Worm (Caenorhabditis elegans): Measurements from ENCODE around the gene memi-1.
A peak's percentile ranks its signal among the peaks of the same experiment; 100 is the strongest.
"Not testable (repeated sequence)": the region's sequence is repeated elsewhere in the genome, so short reads cannot be mapped to it uniquely, and the experiment has no call there.

memi-1 gene

DNA sequence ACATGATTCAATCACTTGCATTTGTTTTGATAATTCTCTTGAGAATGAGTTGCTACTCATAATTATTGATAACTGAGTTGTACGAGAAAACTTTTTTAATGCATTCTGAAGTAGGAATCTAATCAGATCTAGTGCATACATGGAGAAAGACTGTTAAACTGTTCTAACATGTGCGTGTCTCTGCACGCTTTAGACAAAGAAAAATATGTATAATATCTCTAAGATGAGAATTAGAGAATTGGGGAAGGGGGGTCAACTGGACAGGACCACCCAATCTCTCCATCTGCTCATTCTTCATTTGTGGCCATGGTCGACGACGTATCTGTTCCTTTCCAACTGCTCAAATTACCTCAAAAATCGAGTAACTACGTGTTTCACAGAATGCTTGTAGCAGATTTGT is 23.0 kb downstream of the memi-1 start, which contains the start of gene fbxb-78:
TSS of gene fbxb-78 (plus strand) at position 301 of the 400 bp plus-strand sequence.
- no peak for TF ChIP-seq him-1 (tag; optimal IDR thresholded peaks at IDR 0.05)
- no peak for TF ChIP-seq W03F9.2 (tag; optimal IDR thresholded peaks at IDR 0.05)
- TF ChIP-seq dao-5 (tag; optimal IDR thresholded peaks at IDR 0.05) = no peak

DNA sequence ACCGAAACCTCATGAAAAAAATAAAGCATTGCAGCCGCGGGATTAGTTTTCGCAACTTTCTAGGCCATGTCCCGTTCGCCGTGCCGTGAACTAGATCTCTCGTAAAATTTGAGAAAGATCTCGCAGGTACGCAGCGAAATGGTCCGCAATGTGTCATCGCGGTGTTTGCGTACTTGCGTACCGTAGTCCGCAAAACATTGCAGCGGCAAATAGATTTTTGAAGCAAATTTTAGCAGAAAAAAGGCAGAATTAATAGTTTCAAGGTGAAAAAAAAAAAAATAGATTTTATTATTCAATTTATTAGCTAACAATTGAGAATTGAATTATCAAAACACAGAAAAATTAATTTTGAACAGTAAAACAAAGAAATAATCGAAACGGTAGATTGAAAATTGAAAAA is 32.3 kb downstream of the memi-1 start:
- TF ChIP-seq him-1 (tag; optimal IDR thresholded peaks at IDR 0.05) (peak; percentile 73), W03F9.2 (tag; optimal IDR thresholded peaks at IDR 0.05) (peak; percentile 37)

DNA sequence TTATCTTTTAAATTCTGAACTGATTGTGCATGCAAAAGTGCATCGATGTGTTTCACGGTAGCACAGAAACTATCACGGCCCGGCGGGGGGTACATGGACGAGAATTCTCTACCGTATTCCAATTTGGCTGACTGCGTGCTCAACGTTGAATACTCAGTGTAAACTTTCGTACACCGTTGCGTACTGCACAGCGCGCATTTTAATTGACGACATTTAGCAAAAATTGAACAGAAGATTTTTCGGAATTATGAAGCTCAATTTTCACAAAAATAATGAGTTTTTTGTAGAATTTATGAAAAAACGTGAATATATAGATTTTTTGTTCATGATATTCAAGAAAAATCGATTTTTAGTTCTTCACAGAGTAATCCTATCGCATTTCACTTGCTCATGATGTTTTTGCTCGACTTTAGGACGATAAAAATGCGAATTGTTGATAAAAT is 34.7 kb downstream of the memi-1 start:
- TF ChIP-seq dao-5 (tag; optimal IDR thresholded peaks at IDR 0.05) (peak; percentile 1), him-1 (tag; optimal IDR thresholded peaks at IDR 0.05) (peak; percentile 88)

DNA sequence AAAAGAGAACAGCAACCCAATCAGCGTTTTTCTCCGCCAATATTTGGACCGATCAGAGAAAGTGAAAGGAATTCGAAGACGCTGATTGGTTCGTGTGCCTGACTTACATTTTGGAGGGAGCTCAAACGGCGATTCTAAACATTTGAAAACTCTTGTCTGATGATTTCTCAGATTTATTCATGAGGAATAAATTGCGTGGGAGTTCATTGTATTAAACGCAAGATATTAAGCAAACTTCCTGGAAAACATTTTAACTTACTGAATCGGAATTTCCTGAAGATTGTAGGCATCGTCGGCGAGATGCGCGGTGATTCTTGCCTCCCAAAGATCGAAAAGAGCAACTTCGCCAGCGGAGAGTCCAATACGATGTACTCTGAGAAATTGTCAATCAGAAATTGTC is 35.7 kb downstream of the memi-1 start, which contains the start of gene K08F11.1:
TSS of gene K08F11.1 (plus strand) at position 301 of the 400 bp plus-strand sequence.
- TF ChIP-seq W03F9.2 (tag; optimal IDR thresholded peaks at IDR 0.05) (no peak), dao-5 (tag; optimal IDR thresholded peaks at IDR 0.05) (no peak), him-1 (tag; optimal IDR thresholded peaks at IDR 0.05) (no peak)

DNA sequence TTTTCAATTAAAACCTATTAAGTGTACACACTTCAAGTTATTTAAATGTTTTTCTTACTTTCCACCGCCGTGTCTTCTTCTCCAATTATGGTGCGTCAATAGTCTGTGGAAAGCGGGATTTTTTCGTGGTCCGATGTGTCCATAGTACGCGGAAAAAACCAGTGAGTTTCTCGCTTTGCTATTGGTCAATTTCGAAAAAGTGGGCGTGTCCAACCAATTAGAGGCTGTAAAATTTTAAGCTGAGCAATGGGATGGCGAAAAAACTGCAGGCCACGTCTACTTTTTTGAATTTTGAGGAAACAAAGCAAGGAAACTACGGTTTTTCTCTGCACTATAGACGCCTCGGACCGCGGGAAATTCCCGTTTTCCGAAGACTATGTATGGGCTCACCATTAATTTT is 36.5 kb downstream of the memi-1 start:
- TF ChIP-seq him-1 (tag; optimal IDR thresholded peaks at IDR 0.05) (no peak), W03F9.2 (tag; optimal IDR thresholded peaks at IDR 0.05) (no peak), dao-5 (tag; optimal IDR thresholded peaks at IDR 0.05) (no peak)

DNA sequence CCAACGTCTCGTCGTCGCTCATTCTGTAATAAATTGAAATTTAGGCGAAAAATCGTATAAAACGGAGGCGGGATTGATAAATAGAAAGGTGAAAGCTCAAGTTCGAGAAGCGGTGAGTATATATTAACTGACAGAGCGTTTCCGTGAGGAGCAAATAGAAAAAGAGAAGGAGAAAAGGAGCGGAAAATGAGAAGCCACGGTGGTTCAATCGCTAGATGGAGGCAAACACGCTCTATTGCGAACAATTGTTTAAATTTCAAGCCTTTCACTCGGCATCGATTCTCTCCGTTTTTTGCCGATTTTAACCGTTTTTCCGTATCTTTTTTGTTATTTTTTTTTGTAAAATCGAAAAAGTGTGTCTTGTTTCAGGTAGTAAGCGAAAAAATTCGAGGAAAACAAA is 44.4 kb downstream of the memi-1 start, which contains the start of gene miro-1:
TSS of gene miro-1 (minus strand) at position 23 of the 400 bp plus-strand sequence.
- not testable (repeated sequence) for TF ChIP-seq W03F9.2, dao-5, him-1 (tag; optimal IDR thresholded peaks at IDR 0.05)

DNA sequence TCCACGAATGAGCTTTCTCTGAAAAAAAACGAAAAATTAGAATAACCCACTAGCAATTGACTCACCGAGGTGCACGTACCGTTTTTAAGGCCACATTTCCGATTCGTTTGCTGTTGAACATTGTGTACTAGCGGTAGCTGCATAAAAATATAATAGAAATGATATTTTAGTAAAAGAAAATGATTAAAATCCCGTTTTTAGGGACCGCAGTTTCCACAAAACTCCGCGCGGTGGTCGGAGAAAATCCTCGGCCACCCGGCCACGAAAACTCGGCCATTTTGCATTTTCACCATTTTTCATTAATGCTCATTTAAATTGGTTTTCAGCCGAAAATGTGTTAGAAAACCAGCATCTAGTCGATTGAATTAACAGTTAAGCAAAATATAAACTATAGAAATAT is 47.9 kb downstream of the memi-1 start, which contains the start of gene yars-2:
TSS of gene yars-2 (minus strand) at position 249 of the 400 bp plus-strand sequence.
- TF ChIP-seq W03F9.2 (tag; optimal IDR thresholded peaks at IDR 0.05) (no peak), him-1 (tag; optimal IDR thresholded peaks at IDR 0.05) (no peak), dao-5 (tag; optimal IDR thresholded peaks at IDR 0.05) (no peak)

DNA sequence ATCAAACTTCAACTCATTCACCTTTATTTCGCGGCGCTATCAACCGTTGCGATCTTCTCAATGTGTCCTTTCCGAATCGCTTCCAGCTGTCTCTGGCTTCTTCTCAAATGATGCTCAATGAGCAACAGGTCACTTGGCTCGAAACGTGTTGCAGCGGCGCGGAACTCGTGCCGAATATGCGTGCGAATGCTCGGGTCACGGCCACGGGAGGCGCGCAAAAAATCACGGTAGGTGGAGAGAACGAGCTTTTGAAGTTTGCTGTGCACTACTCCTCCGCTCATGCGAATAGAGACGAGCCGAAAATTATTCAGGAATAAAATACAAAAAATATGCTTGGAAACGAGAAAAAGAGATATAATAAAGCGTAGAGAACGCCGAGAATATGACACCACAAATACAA is 49.8 kb downstream of the memi-1 start, which contains the start of gene cif-1:
TSS of gene cif-1 (minus strand) at position 297 of the 400 bp plus-strand sequence.
- TF ChIP-seq him-1 (tag; optimal IDR thresholded peaks at IDR 0.05) (no peak), dao-5 (tag; optimal IDR thresholded peaks at IDR 0.05) (no peak), W03F9.2 (tag; optimal IDR thresholded peaks at IDR 0.05) (no peak)

All from whole organism, L4/young adult.